Fruit fly (Drosophila melanogaster): ENCODE measurements around the gene CG44385.

Gene CG44385

dm6 chrX:11124749-11125508 is 7.3 kb downstream of the CG44385 start, which contains the start of gene Rpt3:
Gene Rpt3, plus strand, starts transcription at chrX:11125101.
- TF ChIP-seq CG3919 (GFP tag; optimal IDR thresholded peaks at IDR 0.05): no peak
- TF ChIP-seq topi (GFP tag; optimal IDR thresholded peaks at IDR 0.05): peak; percentile 13
- peak; percentile 1 for TF ChIP-seq cyc (GFP tag; optimal IDR thresholded peaks at IDR 0.05)
- TF ChIP-seq esn (GFP tag; optimal IDR thresholded peaks at IDR 0.05): peak; percentile 38
- peak; percentile 5 for TF ChIP-seq CG3032 (tag; optimal IDR thresholded peaks at IDR 0.05)
- no peak for TF ChIP-seq CG1621 (tag; optimal IDR thresholded peaks at IDR 0.05)
- TF ChIP-seq Eip78C (GFP tag): peak; percentile 69
- no peak for TF ChIP-seq lz (GFP tag; optimal IDR thresholded peaks at IDR 0.05)
- TF ChIP-seq CG6854 (GFP tag; optimal IDR thresholded peaks at IDR 0.05): peak; percentile 4

- TF ChIP-seq eg (GFP tag; IDR thresholded peaks at IDR 0.05): no peak
- TF ChIP-seq CG7368 (GFP tag; optimal IDR thresholded peaks at IDR 0.05): no peak
- TF ChIP-seq CG6163 (GFP tag; IDR thresholded peaks at IDR 0.05): peak; percentile 60; the same call in 2 of the 3 replicates
- no peak for TF ChIP-seq Sox14 (GFP tag; optimal IDR thresholded peaks at IDR 0.05)
- no peak for TF ChIP-seq Sox102F (GFP tag; optimal IDR thresholded peaks at IDR 0.05)
- TF ChIP-seq ss (GFP tag; optimal IDR thresholded peaks at IDR 0.05): peak; percentile 31 to 38
- no peak for TF ChIP-seq CG8119 (GFP tag; IDR thresholded peaks at IDR 0.05)
These were observed 8.0 kb downstream of the CG44385 start, which contains the start of gene CG11122 for dm6 chrX:11124126-11124748. Gene CG11122, minus strand, starts transcription at chrX:11124726.

dm6 chrX:11123561-11123960 is 8.7 kb downstream of the CG44385 start:
- no peak for TF ChIP-seq Smox (GFP tag; optimal IDR thresholded peaks at IDR 0.05)
- TF ChIP-seq OdsH (GFP tag; optimal IDR thresholded peaks at IDR 0.05): no peak
- peak; percentile 13 for TF ChIP-seq fd59A (GFP tag; optimal IDR thresholded peaks at IDR 0.05)
- no peak for TF ChIP-seq CG4318 (GFP tag; optimal IDR thresholded peaks at IDR 0.05)
- no peak for TF ChIP-seq CG15336 (GFP tag; IDR thresholded peaks at IDR 0.05)
- no peak for TF ChIP-seq net (GFP tag; optimal IDR thresholded peaks at IDR 0.05)
- TF ChIP-seq cyc (GFP tag; optimal IDR thresholded peaks at IDR 0.05): no peak
- TF ChIP-seq CG10631 (GFP tag; optimal IDR thresholded peaks at IDR 0.05): no peak
- TF ChIP-seq CG6163 (GFP tag; IDR thresholded peaks at IDR 0.05): peak; percentile 42; the same call in 1 of the 3 replicates
- TF ChIP-seq Sox14 (GFP tag; optimal IDR thresholded peaks at IDR 0.05): no peak
- TF ChIP-seq Met (GFP tag; optimal IDR thresholded peaks at IDR 0.05): no peak
- TF ChIP-seq Gug (GFP tag; IDR thresholded peaks at IDR 0.05): no peak
- no peak for TF ChIP-seq svp (GFP tag)
- no peak for TF ChIP-seq esn (GFP tag; optimal IDR thresholded peaks at IDR 0.05)
- TF ChIP-seq salr (GFP tag; optimal IDR thresholded peaks at IDR 0.05): peak in 1 of 2 experiments; percentile 39
- TF ChIP-seq Ets96B (tag; optimal IDR thresholded peaks at IDR 0.05): no peak
- TF ChIP-seq CG16779 (tag; optimal IDR thresholded peaks at IDR 0.05): no peak
- no peak for TF ChIP-seq Hr39 (GFP tag; optimal IDR thresholded peaks at IDR 0.05)
- TF ChIP-seq acj6 (GFP tag; optimal IDR thresholded peaks at IDR 0.05): no peak
- TF ChIP-seq CG31627 (GFP tag; optimal IDR thresholded peaks at IDR 0.05): no peak
- TF ChIP-seq fd85E (GFP tag; optimal IDR thresholded peaks at IDR 0.05): no peak
- TF ChIP-seq CG9139 (GFP tag; optimal IDR thresholded peaks at IDR 0.05): no peak
- no peak for TF ChIP-seq CG11902 (GFP tag; optimal IDR thresholded peaks at IDR 0.05)
- no peak for TF ChIP-seq CG7368 (GFP tag; optimal IDR thresholded peaks at IDR 0.05)
- TF ChIP-seq pdm3 (GFP tag; optimal IDR thresholded peaks at IDR 0.05): no peak
- no peak for TF ChIP-seq Eip75B (GFP tag; optimal IDR thresholded peaks at IDR 0.05)
- TF ChIP-seq CG1621 (tag; optimal IDR thresholded peaks at IDR 0.05): peak; percentile 83
- TF ChIP-seq CG3919 (GFP tag; optimal IDR thresholded peaks at IDR 0.05): no peak
- 0 out of 3 replicates have a peak, but pooled peaks have one; percentile 11 for TF ChIP-seq eg (GFP tag; IDR thresholded peaks at IDR 0.05)
- no peak for TF ChIP-seq Sox15 (GFP tag; optimal IDR thresholded peaks at IDR 0.05)
